Fruit fly (Drosophila melanogaster) whole organism, embryonic: ENCODE data around the gene CG9626.

Experiments used
- Ada2b ChIP-seq: fragments of 200-800 bp; sonication (Bioruptor generic); IDR thresholded peaks from 2 replicates; pipeline ENCODE4 v1.3.6; 2022; ENCODE audit warnings: missing biosample characterization, missing genetic modification characterization
- Atf-2 ChIP-seq: fragments of 200-800 bp; sonication (Bioruptor generic); optimal IDR thresholded peaks from 2 replicates; lab custom pipeline; 2016; ENCODE audit warnings: missing biosample characterization, missing genetic modification characterization
- Bdp1 ChIP-seq: fragments of 200-800 bp; sonication (Bioruptor generic); optimal IDR thresholded peaks from 3 replicates; lab custom pipeline; 2016; ENCODE audit warnings: missing biosample characterization, missing genetic modification characterization
- Blimp-1 ChIP-seq: fragments of 200-800 bp; sonication (Bioruptor generic); optimal IDR thresholded peaks from 3 replicates; lab custom pipeline; 2018; ENCODE audit warnings: missing biosample characterization, missing genetic modification characterization, mild to moderate bottlenecking, moderate library complexity, missing genetic modification reagents
- CG10366 ChIP-seq: fragments of 200-800 bp; sonication (Bioruptor generic); IDR thresholded peaks from 2 replicates; pipeline ENCODE4 v1.3.6; 2022; ENCODE audit warnings: missing biosample characterization, missing genetic modification characterization
- CG10543 ChIP-seq: fragments of 200-800 bp; sonication (Bioruptor generic); optimal IDR thresholded peaks from 3 replicates; lab custom pipeline; 2017; ENCODE audit warnings: missing biosample characterization, mild to moderate bottlenecking, missing genetic modification characterization, moderate library complexity
- CG10565 ChIP-seq: fragments of 200-800 bp; sonication (Bioruptor generic); optimal IDR thresholded peaks from 3 replicates; lab custom pipeline; 2016; ENCODE audit warnings: missing biosample characterization, mild to moderate bottlenecking, missing genetic modification characterization
- CG13287 ChIP-seq: fragments of 200-800 bp; sonication (Bioruptor generic); IDR thresholded peaks from 2 replicates; pipeline ENCODE4 v1.3.6; 2022; ENCODE audit warnings: missing biosample characterization, missing genetic modification characterization; ENCODE audit not compliant: partially characterized antibody
- CG14667 ChIP-seq: fragments of 200-800 bp; sonication (Bioruptor generic); IDR thresholded peaks from 2 replicates; pipeline ENCODE4 v1.3.6; 2022; ENCODE audit warnings: missing biosample characterization, missing genetic modification characterization
- CG15514 ChIP-seq: fragments of 200-800 bp; sonication (Bioruptor generic); optimal IDR thresholded peaks from 3 replicates; lab custom pipeline; 2017; ENCODE audit warnings: missing biosample characterization, missing genetic modification characterization, mild to moderate bottlenecking, moderate library complexity, missing genetic modification reagents
- CG17912 ChIP-seq: fragments of 200-800 bp; sonication (Bioruptor generic); optimal IDR thresholded peaks from 2 replicates; lab custom pipeline; 2018; ENCODE audit warnings: missing biosample characterization, mild to moderate bottlenecking, missing genetic modification characterization
- CG2120 ChIP-seq: fragments of 200-800 bp; sonication (Bioruptor generic); optimal IDR thresholded peaks from 3 replicates; lab custom pipeline; 2016; ENCODE audit warnings: missing biosample characterization, missing genetic modification characterization
- CG2202 ChIP-seq: fragments of 200-800 bp; sonication (Bioruptor generic); optimal IDR thresholded peaks from 2 replicates; lab custom pipeline; 2018; ENCODE audit warnings: missing biosample characterization, mild to moderate bottlenecking, missing genetic modification characterization
- CG2678 ChIP-seq: fragments of 200-800 bp; sonication (Bioruptor generic); optimal IDR thresholded peaks from 3 replicates; lab custom pipeline; 2019; ENCODE audit warnings: missing biosample characterization, mild to moderate bottlenecking, missing genetic modification characterization, moderate library complexity
- CG31365 ChIP-seq: fragments of 200-800 bp; sonication (Bioruptor generic); optimal IDR thresholded peaks from 2 replicates; lab custom pipeline; 2018; ENCODE audit warnings: missing biosample characterization, mild to moderate bottlenecking, missing genetic modification characterization
- CG34224 ChIP-seq: fragments of 200-800 bp; sonication (Bioruptor generic); IDR thresholded peaks from 3 replicates; pipeline ENCODE4 v1.3.6; 2022; ENCODE audit warnings: missing biosample characterization, missing genetic modification characterization; ENCODE audit not compliant: partially characterized antibody
- CG7357 ChIP-seq: fragments of 200-800 bp; sonication (Bioruptor generic); IDR thresholded peaks from 3 replicates; pipeline ENCODE4 v1.3.6; 2022; ENCODE audit warnings: missing biosample characterization, missing genetic modification characterization
- CG7786 ChIP-seq: fragments of 200-800 bp; sonication (Bioruptor generic); optimal IDR thresholded peaks from 2 replicates; lab custom pipeline; 2016; ENCODE audit warnings: missing biosample characterization, missing genetic modification characterization
- CG8924 ChIP-seq: fragments of 200-800 bp; optimal IDR thresholded peaks from 3 replicates; lab custom pipeline; 2019; ENCODE audit warnings: missing biosample characterization, mild to moderate bottlenecking, missing genetic modification characterization, moderate library complexity
- CHES-1-like ChIP-seq: fragments of 200-800 bp; sonication (Bioruptor generic); optimal IDR thresholded peaks from 2 replicates; lab custom pipeline; 2016; ENCODE audit warnings: missing biosample characterization, missing genetic modification characterization
- E2f1 ChIP-seq: fragments of 200-800 bp; sonication (Bioruptor generic); IDR thresholded peaks from 2 replicates; pipeline ENCODE4 v1.3.6; 2022; ENCODE audit warnings: missing biosample characterization, missing genetic modification characterization
- Elba2 ChIP-seq: fragments of 200-800 bp; sonication (Bioruptor generic); optimal IDR thresholded peaks from 3 replicates; lab custom pipeline; 2016; ENCODE audit warnings: missing biosample characterization, missing genetic modification characterization
- Fer3 ChIP-seq: fragments of 200-800 bp; sonication (Bioruptor generic); optimal IDR thresholded peaks from 2 replicates; lab custom pipeline; 2018; ENCODE audit warnings: missing biosample characterization, mild to moderate bottlenecking, missing genetic modification characterization, moderate library complexity
- Gug ChIP-seq: fragments of 200-800 bp; sonication (Bioruptor generic); IDR thresholded peaks from 4 replicates; pipeline ENCODE4 v1.3.6; 2022; ENCODE audit warnings: missing biosample characterization, missing genetic modification characterization
- Hr51 ChIP-seq, 2 experiments: fragments of 200-800 bp; sonication (Bioruptor generic); optimal IDR thresholded peaks; 2 replicates in 1 of 2; 3 replicates in 1 of 2; lab custom pipeline; 2016 to 2018; ENCODE audit warnings: missing biosample characterization in 2 of 2, missing genetic modification characterization in 2 of 2, mild to moderate bottlenecking in 1 of 2, moderate library complexity in 1 of 2
- Lim3 ChIP-seq: fragments of 200-800 bp; sonication (Bioruptor generic); IDR thresholded peaks from 2 replicates; pipeline ENCODE4 v1.3.6; 2022; ENCODE audit warnings: missing biosample characterization, missing genetic modification characterization
- Mad ChIP-seq: fragments of 200-800 bp; sonication (Bioruptor generic); optimal IDR thresholded peaks from 2 replicates; lab custom pipeline; 2016; ENCODE audit warnings: missing biosample characterization, missing genetic modification characterization
- Meics ChIP-seq: fragments of 200-800 bp; sonication (Bioruptor generic); optimal IDR thresholded peaks from 2 replicates; lab custom pipeline; 2017; ENCODE audit warnings: missing biosample characterization, mild to moderate bottlenecking, missing genetic modification characterization
- Nf-YA ChIP-seq: fragments of 200-800 bp; sonication (Bioruptor generic); IDR thresholded peaks from 2 replicates; pipeline ENCODE4 v1.3.6; 2022; ENCODE audit warnings: missing biosample characterization, missing genetic modification characterization
- Sox100B ChIP-seq: fragments of 200-800 bp; sonication (Bioruptor generic); optimal IDR thresholded peaks from 3 replicates; lab custom pipeline; 2018; ENCODE audit warnings: missing biosample characterization, mild to moderate bottlenecking, missing genetic modification characterization
- Taf1 ChIP-seq: fragments of 200-800 bp; sonication (Bioruptor generic); IDR thresholded peaks from 2 replicates; pipeline ENCODE4 v1.3.6; 2022; ENCODE audit warnings: missing biosample characterization, missing genetic modification characterization
- Trl ChIP-seq, 3 experiments: fragments of >200 bp in 2 of 3; fragments of 200-800 bp in 1 of 3; sonication (Bioruptor generic) in 1 of 3; optimal IDR thresholded peaks; 2 replicates in 1 of 3; 3 replicates in 2 of 3; lab custom pipeline; 2016 to 2017; ENCODE audit warnings: missing biosample characterization in 1 of 3, missing genetic modification characterization in 1 of 3
- bigmax ChIP-seq: fragments of 200-800 bp; sonication (Bioruptor generic); optimal IDR thresholded peaks from 2 replicates; lab custom pipeline; 2018; ENCODE audit warnings: missing biosample characterization, mild to moderate bottlenecking, missing genetic modification characterization
- en ChIP-seq: fragments of 200-800 bp; sonication (Bioruptor generic); optimal IDR thresholded peaks from 2 replicates; lab custom pipeline; 2016; ENCODE audit warnings: missing biosample characterization, missing genetic modification characterization
- esg ChIP-seq: fragments of 200-800 bp; sonication (Bioruptor generic); conservative IDR thresholded peaks from 2 replicates; pipeline ENCODE4 v1.3.6; 2022; ENCODE audit warnings: missing biosample characterization, missing genetic modification characterization
- gro ChIP-seq: fragments of 200-800 bp; sonication (Bioruptor generic); optimal IDR thresholded peaks from 2 replicates; lab custom pipeline; 2016; ENCODE audit warnings: missing biosample characterization, missing genetic modification characterization
- h ChIP-seq: fragments of >200 bp; optimal IDR thresholded peaks from 2 replicates; lab custom pipeline; 2017
- hth ChIP-seq: fragments of >200 bp; optimal IDR thresholded peaks from 2 replicates; lab custom pipeline; 2017; ENCODE audit warnings: inconsistent platforms
- lab ChIP-seq: fragments of 200-800 bp; sonication (Bioruptor generic); optimal IDR thresholded peaks from 3 replicates; lab custom pipeline; 2017; ENCODE audit warnings: missing biosample characterization, missing genetic modification characterization, mild to moderate bottlenecking, moderate library complexity, missing genetic modification reagents
- lov ChIP-seq, 2 experiments: fragments of 200-800 bp in 1 of 2; fragments of >200 bp in 1 of 2; sonication (Bioruptor generic) in 1 of 2; IDR thresholded peaks in 1 of 2; optimal IDR thresholded peaks in 1 of 2; 2 replicates in 1 of 2; 3 replicates in 1 of 2; pipeline versions ENCODE4 v1.3.6 to Lab custom; 2017 to 2022; ENCODE audit warnings: missing biosample characterization in 1 of 2, missing genetic modification characterization in 1 of 2
- onecut ChIP-seq: fragments of 200-800 bp; sonication (Bioruptor generic); IDR thresholded peaks from 2 replicates; pipeline ENCODE4 v1.3.6; 2022; ENCODE audit warnings: missing biosample characterization, missing genetic modification characterization
- pho ChIP-seq: fragments of 200-800 bp; sonication (Bioruptor generic); optimal IDR thresholded peaks from 2 replicates; lab custom pipeline; 2016; ENCODE audit warnings: missing biosample characterization, missing genetic modification characterization
- psq ChIP-seq: fragments of 200-800 bp; sonication (Bioruptor generic); optimal IDR thresholded peaks from 2 replicates; lab custom pipeline; 2017; ENCODE audit warnings: missing biosample characterization, missing genetic modification characterization
- pum ChIP-seq: fragments of 200-800 bp; sonication (Bioruptor generic); optimal IDR thresholded peaks from 2 replicates; lab custom pipeline; 2016; ENCODE audit warnings: missing biosample characterization, missing genetic modification characterization
- sens ChIP-seq: fragments of 200-800 bp; sonication (Bioruptor generic); peaks from one replicate; lab custom pipeline; 2016; ENCODE audit warnings: missing biosample characterization, missing genetic modification characterization
- shn ChIP-seq: fragments of 200-800 bp; sonication (Bioruptor generic); optimal IDR thresholded peaks from 3 replicates; lab custom pipeline; 2016; ENCODE audit warnings: missing biosample characterization, missing genetic modification characterization
- sna ChIP-seq: fragments of 200-800 bp; sonication (Bioruptor generic); IDR thresholded peaks from 2 replicates; pipeline ENCODE4 v1.3.6; 2022; ENCODE audit warnings: missing biosample characterization, missing genetic modification characterization; ENCODE audit not compliant: partially characterized antibody
- sr ChIP-seq: fragments of 200-800 bp; sonication (Bioruptor generic); IDR thresholded peaks from 3 replicates; pipeline ENCODE4 v1.3.6; 2022; ENCODE audit warnings: missing biosample characterization, missing genetic modification characterization
- stwl ChIP-seq: fragments of 200-800 bp; sonication (Bioruptor generic); optimal IDR thresholded peaks from 3 replicates; lab custom pipeline; 2018; ENCODE audit warnings: missing biosample characterization, mild to moderate bottlenecking, missing genetic modification characterization, moderate library complexity
- sug ChIP-seq: fragments of 200-800 bp; optimal IDR thresholded peaks from 2 replicates; lab custom pipeline; 2019; ENCODE audit warnings: missing biosample characterization, mild to moderate bottlenecking, missing genetic modification characterization, moderate library complexity
- trh ChIP-seq: fragments of 200-800 bp; sonication (Bioruptor generic); optimal IDR thresholded peaks from 2 replicates; lab custom pipeline; 2016; ENCODE audit warnings: missing biosample characterization, missing genetic modification characterization

Gene CG9626

DNA sequence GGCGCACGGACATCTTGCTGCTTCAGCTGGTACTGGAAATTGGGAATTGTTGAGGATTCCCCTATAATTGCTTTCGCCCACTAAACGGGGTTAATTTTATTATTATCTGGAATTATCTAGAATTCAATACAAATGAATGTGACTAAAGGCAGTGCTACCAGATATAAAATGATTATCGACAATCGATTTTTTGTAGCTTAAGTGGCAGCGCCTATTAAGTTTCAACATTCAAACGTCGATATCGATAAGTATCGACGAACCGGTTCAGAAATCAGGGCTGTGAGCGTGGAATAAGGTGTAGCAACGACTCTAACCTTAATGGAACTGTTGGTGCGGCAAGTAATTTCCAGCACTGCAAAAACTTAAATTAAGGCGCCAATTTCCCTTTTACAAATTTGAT lies 4.3 kb upstream of the CG9626 start, which contains the start of gene Sgt1 (continued):
- peak; percentile 17 for TF ChIP-seq Fer3 (tag; lab: Kevin White, UChicago)
- peak; percentile 85 for TF ChIP-seq CG13287 (GFP tag; lab: Robert Waterston, UW)
- peak; percentile 19 for TF ChIP-seq CG10543 (GFP tag; lab: Kevin White, UChicago)
- TF ChIP-seq E2f1 (GFP tag; lab: Robert Waterston, UW) = no peak
- peak in 1 of 2 experiments; percentile 17 for TF ChIP-seq Hr51 (GFP tag; optimal IDR thresholded peaks at IDR 0.05; lab: Kevin White, UChicago)
- no peak for TF ChIP-seq CG10366 (GFP tag; lab: Robert Waterston, UW)
- TF ChIP-seq CG7786 (GFP tag; lab: Kevin White, UChicago) = peak; percentile 47
- peak; percentile 81 for TF ChIP-seq sna
- TF ChIP-seq psq (GFP tag; lab: Kevin White, UChicago) = no peak
- TF ChIP-seq lov (optimal IDR thresholded peaks at IDR 0.05; lab: Kevin White, UChicago) = no peak
- TF ChIP-seq lov (GFP tag; IDR thresholded peaks at IDR 0.05; lab: Robert Waterston, UW) = no peak
- peak; percentile 50 for TF ChIP-seq shn
- TF ChIP-seq Blimp-1 (GFP tag; lab: Kevin White, UChicago) = no peak
- TF ChIP-seq CG2678 (tag; lab: Kevin White, UChicago) = no peak
- peak; percentile 99 for TF ChIP-seq CG15514 (GFP tag; lab: Kevin White, UChicago)
- peak; percentile 12 for TF ChIP-seq pum (GFP tag; lab: Kevin White, UChicago)
- no peak for TF ChIP-seq Meics (GFP tag; lab: Kevin White, UChicago)
- no peak for TF ChIP-seq CG10565 (GFP tag; lab: Kevin White, UChicago)
- TF ChIP-seq CG2202 (tag; lab: Kevin White, UChicago) = no peak
- no peak for TF ChIP-seq Taf1 (GFP tag; lab: Robert Waterston, UW)
- no peak for TF ChIP-seq lab (GFP tag; lab: Kevin White, UChicago)
- TF ChIP-seq CG34224 (GFP tag; lab: Robert Waterston, UW) = peak; percentile 89
- TF ChIP-seq sug (tag; lab: Kevin White, UChicago) = peak; percentile 75
- TF ChIP-seq en (GFP tag; lab: Kevin White, UChicago) = no peak
- TF ChIP-seq Nf-YA = no peak
- TF ChIP-seq Elba2 = no peak
- peak; percentile 77 for TF ChIP-seq CG2120 (GFP tag; lab: Kevin White, UChicago)
- no peak for TF ChIP-seq CG14667 (GFP tag; lab: Robert Waterston, UW)
- TF ChIP-seq Sox100B = no peak
- TF ChIP-seq Trl (optimal IDR thresholded peaks at IDR 0.05; lab: Kevin White, UChicago) = no peak
- peak; percentile 63 for TF ChIP-seq Trl (GFP tag; optimal IDR thresholded peaks at IDR 0.05; lab: Kevin White, UChicago)
- TF ChIP-seq trh (GFP tag; lab: Kevin White, UChicago) = no peak
- TF ChIP-seq Mad (GFP tag; lab: Kevin White, UChicago) = peak; percentile 34
- no peak for TF ChIP-seq Ada2b
- peak; percentile 66 for TF ChIP-seq pho (GFP tag; lab: Kevin White, UChicago)
- peak; percentile 30 for TF ChIP-seq CG17912
- no peak for TF ChIP-seq esg (GFP tag; lab: Robert Waterston, UW)
- TF ChIP-seq CG31365 (tag; lab: Kevin White, UChicago) = no peak
- TF ChIP-seq Atf-2 (GFP tag; lab: Kevin White, UChicago) = no peak
- TF ChIP-seq sens (GFP tag; lab: Kevin White, UChicago) = peak; percentile 91
- TF ChIP-seq CG8924 (tag; lab: Kevin White, UChicago) = peak; percentile 7
- peak; percentile 42; the same call in 1 of the 2 replicates for TF ChIP-seq onecut (GFP tag; lab: Robert Waterston, UW)
- peak; percentile 50 for TF ChIP-seq bigmax (GFP tag; lab: Kevin White, UChicago)
- peak; percentile 47 for TF ChIP-seq CHES-1-like
- TF ChIP-seq gro (GFP tag; lab: Kevin White, UChicago) = peak; percentile 79
- peak; percentile 96 for TF ChIP-seq stwl
- no peak for TF ChIP-seq Gug (GFP tag; lab: Robert Waterston, UW)
- TF ChIP-seq Lim3 (GFP tag; lab: Robert Waterston, UW) = no peak
- TF ChIP-seq CG7357 (GFP tag; lab: Robert Waterston, UW) = no peak
- no peak for TF ChIP-seq Bdp1
- TF ChIP-seq sr = no peak
- TF ChIP-seq h (lab: Kevin White, UChicago) = no peak
- no peak for TF ChIP-seq hth (lab: Kevin White, UChicago)
